Fruit fly (Drosophila melanogaster) whole organism, embryonic: ENCODE data around the gene CG32276.
A peak's percentile ranks its signal among the peaks of the same experiment; 100 is the strongest.

ENCODE experiments used
- Adf1 ChIP-seq: fragments of 200-800 bp; sonication (Bioruptor generic); IDR thresholded peaks from 2 replicates; pipeline ENCODE4 v1.3.6; 2022; ENCODE audit warnings: missing biosample characterization, missing genetic modification characterization
- Atf3 ChIP-seq: fragments of 200-800 bp; sonication (Bioruptor generic); optimal IDR thresholded peaks from 3 replicates; lab custom pipeline; 2016; ENCODE audit warnings: missing biosample characterization, missing genetic modification characterization
- Atf6 ChIP-seq: fragments of 200-800 bp; sonication (Bioruptor generic); IDR thresholded peaks from 2 replicates; pipeline ENCODE4 v1.3.6; 2022; ENCODE audit warnings: missing biosample characterization, missing genetic modification characterization
- B-H2 ChIP-seq: fragments of 200-800 bp; sonication (Bioruptor generic); optimal IDR thresholded peaks from 2 replicates; lab custom pipeline; 2018; ENCODE audit warnings: missing biosample characterization, mild to moderate bottlenecking, missing genetic modification characterization
- CG1024 ChIP-seq: fragments of 200-800 bp; sonication (Bioruptor generic); IDR thresholded peaks from 2 replicates; pipeline ENCODE4 v1.3.6; 2022; ENCODE audit warnings: missing biosample characterization, missing genetic modification characterization
- CG11695 ChIP-seq: fragments of 200-800 bp; sonication (Bioruptor generic); IDR thresholded peaks from 3 replicates; pipeline ENCODE4 v1.3.6; 2022; ENCODE audit warnings: missing biosample characterization, missing genetic modification characterization
- CG12219 ChIP-seq: fragments of 200-800 bp; sonication (Bioruptor generic); optimal IDR thresholded peaks from 3 replicates; lab custom pipeline; 2018; ENCODE audit warnings: missing biosample characterization, mild to moderate bottlenecking, missing genetic modification characterization
- CG12769 ChIP-seq: fragments of 200-800 bp; sonication (Bioruptor generic); optimal IDR thresholded peaks from 2 replicates; lab custom pipeline; 2019; ENCODE audit warnings: missing biosample characterization, mild to moderate bottlenecking, missing genetic modification characterization, moderate library complexity
- CG13775 ChIP-seq: fragments of 200-800 bp; sonication (Bioruptor generic); optimal IDR thresholded peaks from 3 replicates; lab custom pipeline; 2017; ENCODE audit warnings: missing biosample characterization, mild to moderate bottlenecking, missing genetic modification characterization
- CG14965 ChIP-seq: fragments of 200-800 bp; sonication (Bioruptor generic); optimal IDR thresholded peaks from 2 replicates; lab custom pipeline; 2016; ENCODE audit warnings: missing biosample characterization, missing genetic modification characterization, borderline replicate concordance
- CG15269 ChIP-seq: fragments of 200-800 bp; sonication (Bioruptor generic); optimal IDR thresholded peaks from 2 replicates; lab custom pipeline; 2018; ENCODE audit warnings: missing biosample characterization, mild to moderate bottlenecking, missing genetic modification characterization, moderate library complexity
- CG16863 ChIP-seq: fragments of 200-800 bp; sonication (Bioruptor generic); optimal IDR thresholded peaks from 3 replicates; lab custom pipeline; 2016; ENCODE audit warnings: missing biosample characterization, missing genetic modification characterization
- CG17359 ChIP-seq: fragments of 200-800 bp; sonication (Bioruptor generic); optimal IDR thresholded peaks from 3 replicates; lab custom pipeline; 2018; ENCODE audit warnings: missing biosample characterization, mild to moderate bottlenecking, missing genetic modification characterization, moderate library complexity
- CG17829 ChIP-seq: fragments of 200-800 bp; optimal IDR thresholded peaks from 2 replicates; lab custom pipeline; 2019; ENCODE audit warnings: missing biosample characterization, mild to moderate bottlenecking, missing genetic modification characterization, moderate library complexity
- CG33557 ChIP-seq: fragments of 200-800 bp; sonication (Bioruptor generic); optimal IDR thresholded peaks from 2 replicates; lab custom pipeline; 2019; ENCODE audit warnings: missing biosample characterization, mild to moderate bottlenecking, missing genetic modification characterization, moderate library complexity
- CG6654 ChIP-seq: fragments of 200-800 bp; sonication (Bioruptor generic); optimal IDR thresholded peaks from 2 replicates; lab custom pipeline; 2017; ENCODE audit warnings: missing biosample characterization, mild to moderate bottlenecking, missing genetic modification characterization
- CG7556 ChIP-seq: fragments of 200-800 bp; sonication (Bioruptor generic); optimal IDR thresholded peaks from 2 replicates; lab custom pipeline; 2017; ENCODE audit warnings: missing biosample characterization, mild to moderate bottlenecking, missing genetic modification characterization
- CG7786 ChIP-seq: fragments of 200-800 bp; sonication (Bioruptor generic); optimal IDR thresholded peaks from 2 replicates; lab custom pipeline; 2016; ENCODE audit warnings: missing biosample characterization, missing genetic modification characterization
- CG8281 ChIP-seq: fragments of 200-800 bp; sonication (Bioruptor generic); optimal IDR thresholded peaks from 2 replicates; lab custom pipeline; 2018; ENCODE audit warnings: missing biosample characterization, mild to moderate bottlenecking, missing genetic modification characterization, moderate library complexity
- CG9932 ChIP-seq: fragments of 200-800 bp; sonication (Bioruptor generic); IDR thresholded peaks from 2 replicates; pipeline ENCODE4 v1.3.6; 2022; ENCODE audit warnings: missing biosample characterization, missing genetic modification characterization
- CoRest ChIP-seq: fragments of 200-800 bp; sonication (Bioruptor generic); optimal IDR thresholded peaks from 3 replicates; lab custom pipeline; 2018; ENCODE audit warnings: missing biosample characterization, mild to moderate bottlenecking, missing genetic modification characterization, moderate library complexity
- Drgx ChIP-seq: fragments of 200-800 bp; sonication (Bioruptor generic); IDR thresholded peaks from 2 replicates; pipeline ENCODE4 v1.3.6; 2022; ENCODE audit warnings: missing biosample characterization, missing genetic modification characterization
- H15 ChIP-seq: fragments of 200-800 bp; sonication (Bioruptor generic); IDR thresholded peaks from 3 replicates; pipeline ENCODE4 v1.3.6; 2022; ENCODE audit warnings: missing biosample characterization, missing genetic modification characterization
- HLH54F ChIP-seq: fragments of 200-800 bp; sonication (Bioruptor generic); optimal IDR thresholded peaks from 3 replicates; lab custom pipeline; 2016; ENCODE audit warnings: missing biosample characterization, missing genetic modification characterization
- Hr51 ChIP-seq, 2 experiments: fragments of 200-800 bp; sonication (Bioruptor generic); optimal IDR thresholded peaks; 2 replicates in 1 of 2; 3 replicates in 1 of 2; lab custom pipeline; 2016 to 2018; ENCODE audit warnings: missing biosample characterization in 2 of 2, missing genetic modification characterization in 2 of 2, mild to moderate bottlenecking in 1 of 2, moderate library complexity in 1 of 2
- Kr ChIP-seq: fragments of 200-800 bp; sonication (Bioruptor generic); optimal IDR thresholded peaks from 2 replicates; lab custom pipeline; 2017; ENCODE audit warnings: missing biosample characterization, mild to moderate bottlenecking, missing genetic modification characterization
- MTF-1 ChIP-seq: fragments of 200-800 bp; sonication (Bioruptor generic); optimal IDR thresholded peaks from 2 replicates; lab custom pipeline; 2018; ENCODE audit warnings: missing biosample characterization, mild to moderate bottlenecking, missing genetic modification characterization, borderline replicate concordance
- Neu2 ChIP-seq: fragments of 200-800 bp; sonication (Bioruptor generic); optimal IDR thresholded peaks from 3 replicates; lab custom pipeline; 2016; ENCODE audit warnings: missing biosample characterization, missing genetic modification characterization, borderline replicate concordance
- NfI ChIP-seq: fragments of 200-800 bp; sonication (Bioruptor generic); optimal IDR thresholded peaks from 3 replicates; lab custom pipeline; 2018; ENCODE audit warnings: missing biosample characterization, mild to moderate bottlenecking, missing genetic modification characterization, moderate library complexity
- Rx ChIP-seq: fragments of 200-800 bp; sonication (Bioruptor generic); IDR thresholded peaks from 2 replicates; pipeline ENCODE4 v1.3.6; 2022; ENCODE audit warnings: missing biosample characterization, missing genetic modification characterization
- Usf ChIP-seq: fragments of 200-800 bp; sonication (Bioruptor generic); optimal IDR thresholded peaks from 2 replicates; lab custom pipeline; 2017; ENCODE audit warnings: missing genotype, missing biosample characterization, missing genetic modification characterization
- amos ChIP-seq: fragments of 200-800 bp; sonication (Bioruptor generic); IDR thresholded peaks from 2 replicates; pipeline ENCODE4 v1.3.6; 2022; ENCODE audit warnings: missing biosample characterization, missing genetic modification characterization; ENCODE audit not compliant: partially characterized antibody
- ara ChIP-seq: fragments of 200-800 bp; sonication (Bioruptor generic); IDR thresholded peaks from 2 replicates; pipeline ENCODE4 v1.3.6; 2022; ENCODE audit warnings: missing biosample characterization, missing genetic modification characterization
- btn ChIP-seq: fragments of 200-800 bp; sonication (Bioruptor generic); optimal IDR thresholded peaks from 2 replicates; lab custom pipeline; 2016; ENCODE audit warnings: missing biosample characterization, missing genetic modification characterization
- cg ChIP-seq: fragments of 200-800 bp; sonication (Bioruptor generic); optimal IDR thresholded peaks from 3 replicates; lab custom pipeline; 2019; ENCODE audit warnings: missing biosample characterization, mild to moderate bottlenecking, missing genetic modification characterization, moderate library complexity
- chm ChIP-seq: fragments of 200-800 bp; sonication (Bioruptor generic); IDR thresholded peaks from 2 replicates; pipeline ENCODE4 v1.3.6; 2022; ENCODE audit warnings: missing biosample characterization, missing genetic modification characterization
- dan ChIP-seq: fragments of 200-800 bp; sonication (Bioruptor generic); IDR thresholded peaks from 2 replicates; pipeline ENCODE4 v1.3.6; 2022; ENCODE audit warnings: missing biosample characterization, missing genetic modification characterization
- en ChIP-seq: fragments of 200-800 bp; sonication (Bioruptor generic); optimal IDR thresholded peaks from 2 replicates; lab custom pipeline; 2016; ENCODE audit warnings: missing biosample characterization, missing genetic modification characterization
- eve ChIP-seq, 2 experiments: fragments of >200 bp; optimal IDR thresholded peaks; 2 replicates each; lab custom pipeline; 2017; ENCODE audit warnings: missing biosample characterization in 2 of 2, missing genetic modification characterization in 2 of 2
- exex ChIP-seq: fragments of 200-800 bp; sonication (Bioruptor generic); optimal IDR thresholded peaks from 4 replicates; lab custom pipeline; 2018; ENCODE audit warnings: missing biosample characterization, mild to moderate bottlenecking, missing genetic modification characterization, moderate library complexity
- gcm2 ChIP-seq: fragments of 200-800 bp; sonication (Bioruptor generic); optimal IDR thresholded peaks from 2 replicates; lab custom pipeline; 2016; ENCODE audit warnings: missing biosample characterization, missing genetic modification characterization
- gsb ChIP-seq: fragments of 200-800 bp; sonication (Bioruptor generic); IDR thresholded peaks from 2 replicates; pipeline ENCODE4 v1.3.6; 2022; ENCODE audit warnings: missing biosample characterization, missing genetic modification characterization
- hb ChIP-seq: fragments of 200-800 bp; sonication (Bioruptor generic); IDR thresholded peaks from 3 replicates; pipeline ENCODE4 v1.3.6; 2022; ENCODE audit warnings: missing biosample characterization, missing genetic modification characterization; ENCODE audit not compliant: partially characterized antibody
- inv ChIP-seq: fragments of 200-800 bp; sonication (Bioruptor generic); IDR thresholded peaks from 2 replicates; pipeline ENCODE4 v1.3.6; 2022; ENCODE audit warnings: missing biosample characterization, missing genetic modification characterization; ENCODE audit not compliant: partially characterized antibody
- nerfin-1 ChIP-seq: fragments of 200-800 bp; sonication (Bioruptor generic); optimal IDR thresholded peaks from 3 replicates; lab custom pipeline; 2019; ENCODE audit warnings: missing biosample characterization, mild to moderate bottlenecking, missing genetic modification characterization, moderate library complexity
- pnt ChIP-seq: fragments of 200-800 bp; sonication (Bioruptor generic); optimal IDR thresholded peaks from 3 replicates; lab custom pipeline; 2016; ENCODE audit warnings: missing biosample characterization, missing genetic modification characterization
- salm ChIP-seq: fragments of 200-800 bp; sonication (Bioruptor generic); optimal IDR thresholded peaks from 2 replicates; lab custom pipeline; 2018; ENCODE audit warnings: missing biosample characterization, mild to moderate bottlenecking, missing genetic modification characterization
- slou ChIP-seq: fragments of 200-800 bp; sonication (Bioruptor generic); optimal IDR thresholded peaks from 3 replicates; lab custom pipeline; 2016; ENCODE audit warnings: missing biosample characterization, missing genetic modification characterization
- tin ChIP-seq: fragments of 200-800 bp; sonication (Bioruptor generic); optimal IDR thresholded peaks from 3 replicates; lab custom pipeline; 2016; ENCODE audit warnings: missing biosample characterization, missing genetic modification characterization
- tna ChIP-seq: fragments of 200-800 bp; sonication (Bioruptor generic); IDR thresholded peaks from 2 replicates; pipeline ENCODE4 v1.3.6; 2022; ENCODE audit warnings: missing biosample characterization, missing genetic modification characterization; ENCODE audit not compliant: partially characterized antibody
- zfh1 ChIP-seq: fragments of 200-800 bp; sonication (Bioruptor generic); IDR thresholded peaks from 3 replicates; pipeline ENCODE4 v1.3.6; 2022; ENCODE audit warnings: missing biosample characterization, missing genetic modification characterization

The CG32276 gene

dm6 chr3L:3197464-3197863 is 1.4 kb downstream of the CG32276 start, which contains the start of gene CG14966 (continued):
- TF ChIP-seq exex (tag; lab: Kevin White, UChicago) (peak; percentile 2), hb (peak; percentile 78; the same call in 2 of the 3 replicates), H15 (no peak), pnt (GFP tag; lab: Kevin White, UChicago) (no peak), inv (peak; percentile 78), Neu2 (GFP tag; lab: Kevin White, UChicago) (no peak), Atf6 (GFP tag; lab: Robert Waterston, UW) (no peak), CG17829 (tag; lab: Kevin White, UChicago) (peak; percentile 66), cg (no peak), tna (peak; percentile 51; the same call in 1 of the 2 replicates), HLH54F (peak; percentile 42), chm (GFP tag; lab: Robert Waterston, UW) (peak; percentile 30; the same call in 1 of the 2 replicates), dan (no peak), Kr (GFP tag; lab: Kevin White, UChicago) (no peak), CG13775 (GFP tag; lab: Kevin White, UChicago) (no peak), CG14965 (no peak), CG7786 (GFP tag; lab: Kevin White, UChicago) (peak; percentile 0), CG11695 (GFP tag; lab: Robert Waterston, UW) (no peak), salm (tag; lab: Kevin White, UChicago) (no peak), Drgx (GFP tag; lab: Robert Waterston, UW) (no peak), CG8281 (no peak), CoRest (tag; lab: Kevin White, UChicago) (peak; percentile 45), gcm2 (GFP tag; lab: Kevin White, UChicago) (no peak), btn (GFP tag; lab: Kevin White, UChicago) (no peak), ara (GFP tag; lab: Robert Waterston, UW) (no peak), Adf1 (no peak), MTF-1 (GFP tag; lab: Kevin White, UChicago) (no peak), Atf3 (GFP tag; lab: Kevin White, UChicago) (no peak), CG7556 (no peak), NfI (no peak), Usf (GFP tag; lab: Kevin White, UChicago) (no peak), CG16863 (no peak), CG6654 (GFP tag; lab: Kevin White, UChicago) (no peak), CG17359 (tag; lab: Kevin White, UChicago) (no peak), CG12219 (GFP tag; lab: Kevin White, UChicago) (no peak), gsb (GFP tag; lab: Robert Waterston, UW) (no peak), amos (peak; percentile 94), CG12769 (tag; lab: Kevin White, UChicago) (peak; percentile 44), zfh1 (no peak), CG15269 (tag; lab: Kevin White, UChicago) (peak; percentile 12), en (GFP tag; lab: Kevin White, UChicago) (no peak), tin (peak; percentile 39), B-H2 (GFP tag; lab: Kevin White, UChicago) (peak; percentile 20), CG33557 (GFP tag; lab: Kevin White, UChicago) (no peak), Hr51 (GFP tag; optimal IDR thresholded peaks at IDR 0.05; lab: Kevin White, UChicago) (no peak), slou (GFP tag; lab: Kevin White, UChicago) (no peak), CG1024 (GFP tag; lab: Robert Waterston, UW) (no peak), CG9932 (peak; percentile 78), nerfin-1 (tag; lab: Kevin White, UChicago) (peak; percentile 31), eve (GFP tag; optimal IDR thresholded peaks at IDR 0.05; lab: Kevin White, UChicago) (no peak), Rx (GFP tag; lab: Robert Waterston, UW) (no peak)
